Worm (Caenorhabditis elegans) whole organism, early embryonic: ENCODE data around the gene F19B10.1.

Experiments used
- B0310.2 ChIP-seq: sonication (generic microtip); optimal IDR thresholded peaks from 2 replicates; lab custom pipeline; 2016; ENCODE audit warnings: mild to moderate bottlenecking, missing genetic modification characterization, missing compliant biosample characterization
- F13C5.2 ChIP-seq: sonication (generic microtip); optimal IDR thresholded peaks from 2 replicates; lab custom pipeline; 2017; ENCODE audit warnings: mild to moderate bottlenecking, missing genetic modification characterization, inconsistent platforms, missing compliant biosample characterization
- aly-1 ChIP-seq: sonication (generic microtip); optimal IDR thresholded peaks from 2 replicates; lab custom pipeline; 2016; ENCODE audit warnings: missing genetic modification characterization, missing compliant biosample characterization
- ama-1 ChIP-seq: fragments of 150-350 bp; optimal IDR thresholded peaks from 2 replicates; lab custom pipeline; 2014
- ceh-36 ChIP-seq: sonication (generic microtip); optimal IDR thresholded peaks from 2 replicates; lab custom pipeline; 2016; ENCODE audit warnings: missing genetic modification characterization, inconsistent platforms, missing compliant biosample characterization
- ets-7 ChIP-seq: sonication (generic microtip); optimal IDR thresholded peaks from 2 replicates; lab custom pipeline; 2016; ENCODE audit warnings: missing genotype, missing genetic modification characterization, missing compliant biosample characterization
- hmbx-1 ChIP-seq: sonication (generic microtip); optimal IDR thresholded peaks from 2 replicates; lab custom pipeline; 2016; ENCODE audit warnings: mild to moderate bottlenecking, missing genetic modification characterization, missing compliant biosample characterization
- hmg-4 ChIP-seq: fragments of 200-800 bp; sonication (Bioruptor generic); optimal IDR thresholded peaks from 2 replicates; lab custom pipeline; 2018; ENCODE audit warnings: mild to moderate bottlenecking, missing genetic modification characterization, missing compliant biosample characterization
- hnd-1 ChIP-seq: sonication (generic microtip); optimal IDR thresholded peaks from 2 replicates; lab custom pipeline; 2016; ENCODE audit warnings: missing genetic modification characterization, missing compliant biosample characterization
- pes-1 ChIP-seq: fragments of 200-800 bp; sonication (Bioruptor generic); IDR thresholded peaks from 2 replicates; pipeline ENCODE4 v1.3.6; 2022; ENCODE audit warnings: missing genetic modification reagents, missing genetic modification characterization, missing compliant biosample characterization
- scrt-1 ChIP-seq: fragments of 200-800 bp; sonication (Bioruptor generic); IDR thresholded peaks from 2 replicates; pipeline ENCODE4 v1.3.6; 2022; ENCODE audit warnings: missing genetic modification characterization, missing compliant biosample characterization
- sea-1 ChIP-seq: fragments of 200-800 bp; sonication (Bioruptor generic); conservative IDR thresholded peaks from 2 replicates; pipeline ENCODE4 v1.3.6; 2022; ENCODE audit warnings: missing genetic modification characterization, missing compliant biosample characterization
- tbx-11 ChIP-seq: fragments of 200-800 bp; sonication (Bioruptor generic); IDR thresholded peaks from 2 replicates; pipeline ENCODE4 v1.3.6; 2022; ENCODE audit warnings: missing genetic modification characterization, missing compliant biosample characterization
- tra-4 ChIP-seq: sonication (generic microtip); optimal IDR thresholded peaks from 2 replicates; lab custom pipeline; 2017; ENCODE audit warnings: missing genetic modification characterization, missing compliant biosample characterization

ce11 chrII:3663796-3664195, 19.2 kb upstream of the F19B10.1 start, which contains the start of gene F19B10.6:
- TF ChIP-seq ama-1 (lab: Kevin White, UChicago), result no peak
- no peak for TF ChIP-seq hmbx-1
- TF ChIP-seq ceh-36, result no peak
- TF ChIP-seq sea-1 (GFP tag; lab: Robert Waterston, UW), result no peak
- no peak for TF ChIP-seq hnd-1 (tag; lab: Kevin White, UChicago)
- no peak for TF ChIP-seq hmg-4
- TF ChIP-seq B0310.2 (tag; lab: Kevin White, UChicago), result no peak
- no peak for TF ChIP-seq tbx-11 (GFP tag; lab: Robert Waterston, UW)
- TF ChIP-seq F13C5.2, result no peak
- TF ChIP-seq ets-7 (tag; lab: Kevin White, UChicago), result no peak
- TF ChIP-seq tra-4 (tag; lab: Kevin White, UChicago), result no peak
- TF ChIP-seq pes-1 (GFP tag; lab: Robert Waterston, UW), result no peak
- TF ChIP-seq scrt-1 (GFP tag; lab: Robert Waterston, UW), result no peak
- no peak for TF ChIP-seq aly-1 (tag; lab: Kevin White, UChicago)
